Fruit fly (Drosophila melanogaster) whole organism, embryonic: ENCODE measurements around the gene CG6693.

Experiments used
- Abd-B ChIP-seq: fragments of 200-800 bp; sonication (Bioruptor generic); optimal IDR thresholded peaks from 2 replicates; lab custom pipeline; 2018; ENCODE audit warnings: missing biosample characterization, mild to moderate bottlenecking, missing genetic modification characterization, moderate library complexity
- Antp ChIP-seq: fragments of 200-800 bp; sonication (Bioruptor generic); optimal IDR thresholded peaks from 3 replicates; lab custom pipeline; 2016; ENCODE audit warnings: missing biosample characterization, missing genetic modification characterization
- Atf-2 ChIP-seq: fragments of 200-800 bp; sonication (Bioruptor generic); optimal IDR thresholded peaks from 2 replicates; lab custom pipeline; 2016; ENCODE audit warnings: missing biosample characterization, missing genetic modification characterization
- Atf6 ChIP-seq: fragments of 200-800 bp; sonication (Bioruptor generic); IDR thresholded peaks from 2 replicates; pipeline ENCODE4 v1.3.6; 2022; ENCODE audit warnings: missing biosample characterization, missing genetic modification characterization
- BtbVII ChIP-seq: fragments of 200-800 bp; sonication (Bioruptor generic); optimal IDR thresholded peaks from 3 replicates; lab custom pipeline; 2017; ENCODE audit warnings: missing biosample characterization, mild to moderate bottlenecking, missing genetic modification characterization
- CG10366 ChIP-seq: fragments of 200-800 bp; sonication (Bioruptor generic); IDR thresholded peaks from 2 replicates; pipeline ENCODE4 v1.3.6; 2022; ENCODE audit warnings: missing biosample characterization, missing genetic modification characterization
- CG10979 ChIP-seq: fragments of 200-800 bp; sonication (Bioruptor generic); optimal IDR thresholded peaks from 2 replicates; lab custom pipeline; 2018; ENCODE audit warnings: missing biosample characterization, mild to moderate bottlenecking, missing genetic modification characterization, moderate library complexity
- CG11398 ChIP-seq: fragments of 200-800 bp; sonication (Bioruptor generic); optimal IDR thresholded peaks from 2 replicates; lab custom pipeline; 2016; ENCODE audit warnings: missing biosample characterization, missing genetic modification characterization
- CG11696 ChIP-seq: fragments of 200-800 bp; sonication (Bioruptor generic); IDR thresholded peaks from 2 replicates; pipeline ENCODE4 v1.3.6; 2022; ENCODE audit warnings: missing biosample characterization, missing genetic modification characterization
- CG13424 ChIP-seq: fragments of 200-800 bp; sonication (Bioruptor generic); optimal IDR thresholded peaks from 2 replicates; lab custom pipeline; 2019; ENCODE audit warnings: missing biosample characterization, mild to moderate bottlenecking, missing genetic modification characterization, moderate library complexity
- CG14667 ChIP-seq: fragments of 200-800 bp; sonication (Bioruptor generic); IDR thresholded peaks from 2 replicates; pipeline ENCODE4 v1.3.6; 2022; ENCODE audit warnings: missing biosample characterization, missing genetic modification characterization
- CG15073 ChIP-seq: fragments of 200-800 bp; sonication (Bioruptor generic); optimal IDR thresholded peaks from 2 replicates; lab custom pipeline; 2016; ENCODE audit warnings: missing biosample characterization, missing genetic modification characterization
- CG15514 ChIP-seq: fragments of 200-800 bp; sonication (Bioruptor generic); optimal IDR thresholded peaks from 3 replicates; lab custom pipeline; 2017; ENCODE audit warnings: missing biosample characterization, missing genetic modification characterization, mild to moderate bottlenecking, moderate library complexity, missing genetic modification reagents
- CG15601 ChIP-seq: fragments of 200-800 bp; sonication (Bioruptor generic); optimal IDR thresholded peaks from 3 replicates; lab custom pipeline; 2019; ENCODE audit warnings: missing biosample characterization, mild to moderate bottlenecking, missing genetic modification characterization, moderate library complexity
- CG1603 ChIP-seq: fragments of 200-800 bp; sonication (Bioruptor generic); optimal IDR thresholded peaks from 2 replicates; lab custom pipeline; 2019; ENCODE audit warnings: missing biosample characterization, mild to moderate bottlenecking, missing genetic modification characterization, moderate library complexity
- CG17359 ChIP-seq: fragments of 200-800 bp; sonication (Bioruptor generic); optimal IDR thresholded peaks from 3 replicates; lab custom pipeline; 2018; ENCODE audit warnings: missing biosample characterization, mild to moderate bottlenecking, missing genetic modification characterization, moderate library complexity
- CG17829 ChIP-seq: fragments of 200-800 bp; optimal IDR thresholded peaks from 2 replicates; lab custom pipeline; 2019; ENCODE audit warnings: missing biosample characterization, mild to moderate bottlenecking, missing genetic modification characterization, moderate library complexity
- CG30020 ChIP-seq: fragments of 200-800 bp; optimal IDR thresholded peaks from 2 replicates; lab custom pipeline; 2019; ENCODE audit warnings: missing biosample characterization, mild to moderate bottlenecking, missing genetic modification characterization, moderate library complexity
- CG30431 ChIP-seq: fragments of 200-800 bp; sonication (Bioruptor generic); optimal IDR thresholded peaks from 2 replicates; lab custom pipeline; 2017; ENCODE audit warnings: missing biosample characterization, missing genetic modification characterization
- CG31224 ChIP-seq: fragments of 200-800 bp; sonication (Bioruptor generic); IDR thresholded peaks from 2 replicates; pipeline ENCODE4 v1.3.6; 2022; ENCODE audit warnings: missing biosample characterization, missing genetic modification characterization
- CG4820 ChIP-seq: fragments of 200-800 bp; sonication (Bioruptor generic); optimal IDR thresholded peaks from 3 replicates; lab custom pipeline; 2016; ENCODE audit warnings: missing biosample characterization, missing genetic modification characterization
- Camta ChIP-seq: fragments of 200-800 bp; sonication (Bioruptor generic); optimal IDR thresholded peaks from 2 replicates; lab custom pipeline; 2016; ENCODE audit warnings: missing biosample characterization, missing genetic modification characterization
- Dad ChIP-seq: fragments of 200-800 bp; sonication (Bioruptor generic); optimal IDR thresholded peaks from 3 replicates; lab custom pipeline; 2016; ENCODE audit warnings: missing biosample characterization, missing genetic modification characterization
- E2f1 ChIP-seq: fragments of 200-800 bp; sonication (Bioruptor generic); IDR thresholded peaks from 2 replicates; pipeline ENCODE4 v1.3.6; 2022; ENCODE audit warnings: missing biosample characterization, missing genetic modification characterization
- E2f2 ChIP-seq: fragments of 200-800 bp; sonication (Bioruptor generic); IDR thresholded peaks from 2 replicates; pipeline ENCODE4 v1.3.6; 2022; ENCODE audit warnings: missing biosample characterization, missing genetic modification characterization
- Ets97D ChIP-seq: fragments of 200-800 bp; sonication (Bioruptor generic); optimal IDR thresholded peaks from 3 replicates; lab custom pipeline; 2016; ENCODE audit warnings: missing biosample characterization, missing genetic modification characterization
- HLH4C ChIP-seq: fragments of 200-800 bp; sonication (Bioruptor generic); IDR thresholded peaks from 3 replicates; pipeline ENCODE4 v1.3.6; 2022; ENCODE audit warnings: missing biosample characterization, missing genetic modification characterization; ENCODE audit not compliant: partially characterized antibody
- HLH54F ChIP-seq: fragments of 200-800 bp; sonication (Bioruptor generic); optimal IDR thresholded peaks from 3 replicates; lab custom pipeline; 2016; ENCODE audit warnings: missing biosample characterization, missing genetic modification characterization
- Hr3 ChIP-seq: fragments of 200-800 bp; sonication (Bioruptor generic); optimal IDR thresholded peaks from 3 replicates; lab custom pipeline; 2016; ENCODE audit warnings: missing biosample characterization, missing genetic modification characterization
- Hr39 ChIP-seq: fragments of >200 bp; optimal IDR thresholded peaks from 2 replicates; lab custom pipeline; 2017
- MESR4 ChIP-seq: fragments of 200-800 bp; sonication (Bioruptor generic); optimal IDR thresholded peaks from 2 replicates; lab custom pipeline; 2018; ENCODE audit warnings: missing biosample characterization, mild to moderate bottlenecking, missing genetic modification characterization, moderate library complexity
- NFAT ChIP-seq: fragments of 200-800 bp; sonication (Bioruptor generic); IDR thresholded peaks from 2 replicates; pipeline ENCODE4 v1.3.6; 2022; ENCODE audit warnings: missing biosample characterization, missing genetic modification characterization
- Neu2 ChIP-seq: fragments of 200-800 bp; sonication (Bioruptor generic); optimal IDR thresholded peaks from 3 replicates; lab custom pipeline; 2016; ENCODE audit warnings: missing biosample characterization, missing genetic modification characterization, borderline replicate concordance
- Rfx ChIP-seq: fragments of 200-800 bp; sonication (Bioruptor generic); IDR thresholded peaks from 2 replicates; pipeline ENCODE4 v1.3.6; 2022; ENCODE audit warnings: missing biosample characterization, missing genetic modification characterization
- Sry-δ ChIP-seq: fragments of 200-800 bp; sonication (Bioruptor generic); optimal IDR thresholded peaks from 2 replicates; lab custom pipeline; 2016; ENCODE audit warnings: missing biosample characterization, missing genetic modification characterization
- aop ChIP-seq: fragments of 200-800 bp; sonication (Bioruptor generic); IDR thresholded peaks from 2 replicates; pipeline ENCODE4 v1.3.6; 2022; ENCODE audit warnings: missing biosample characterization, missing genetic modification characterization
- bbx ChIP-seq: fragments of 200-800 bp; sonication (Bioruptor generic); IDR thresholded peaks from 2 replicates; pipeline ENCODE4 v1.3.6; 2022; ENCODE audit warnings: missing biosample characterization, missing genetic modification characterization; ENCODE audit not compliant: partially characterized antibody
- bowl ChIP-seq: fragments of 200-800 bp; sonication (Bioruptor generic); IDR thresholded peaks from 2 replicates; pipeline ENCODE4 v1.3.6; 2022; ENCODE audit warnings: missing biosample characterization, missing genetic modification characterization
- ci ChIP-seq: fragments of 200-800 bp; sonication (Bioruptor generic); IDR thresholded peaks from 3 replicates; pipeline ENCODE4 v1.3.6; 2022; ENCODE audit warnings: missing biosample characterization, missing genetic modification characterization
- corto ChIP-seq: fragments of 200-800 bp; sonication (Bioruptor generic); optimal IDR thresholded peaks from 2 replicates; lab custom pipeline; 2016; ENCODE audit warnings: missing biosample characterization, mild to moderate bottlenecking, missing genetic modification characterization, moderate library complexity
- crc ChIP-seq: fragments of 200-800 bp; sonication (Bioruptor generic); optimal IDR thresholded peaks from 2 replicates; lab custom pipeline; 2016; ENCODE audit warnings: missing biosample characterization, missing genetic modification characterization
- da ChIP-seq: fragments of 200-800 bp; sonication (Bioruptor generic); optimal IDR thresholded peaks from 2 replicates; lab custom pipeline; 2016; ENCODE audit warnings: missing biosample characterization, missing genetic modification characterization
- ewg ChIP-seq: fragments of 200-800 bp; sonication (Bioruptor generic); optimal IDR thresholded peaks from 3 replicates; lab custom pipeline; 2017; ENCODE audit warnings: mild to moderate bottlenecking, missing biosample characterization, missing genetic modification reagents, missing genetic modification characterization
- grn ChIP-seq: fragments of 200-800 bp; sonication (Bioruptor generic); optimal IDR thresholded peaks from 3 replicates; lab custom pipeline; 2017; ENCODE audit warnings: missing biosample characterization, missing genetic modification characterization
- h ChIP-seq: fragments of >200 bp; optimal IDR thresholded peaks from 2 replicates; lab custom pipeline; 2017
- klu ChIP-seq: fragments of 200-800 bp; sonication (Bioruptor generic); IDR thresholded peaks from 2 replicates; pipeline ENCODE4 v1.3.6; 2022; ENCODE audit warnings: missing biosample characterization, missing genetic modification characterization
- peb ChIP-seq: fragments of 200-800 bp; sonication (Bioruptor generic); IDR thresholded peaks from 2 replicates; pipeline ENCODE4 v1.3.6; 2022; ENCODE audit warnings: missing biosample characterization, missing genetic modification characterization
- ranshi ChIP-seq: fragments of 200-800 bp; sonication (Bioruptor generic); IDR thresholded peaks from 2 replicates; pipeline ENCODE4 v1.3.6; 2022; ENCODE audit warnings: missing biosample characterization, missing genetic modification characterization
- tap ChIP-seq: fragments of 200-800 bp; optimal IDR thresholded peaks from 3 replicates; lab custom pipeline; 2019; ENCODE audit warnings: missing biosample characterization, mild to moderate bottlenecking, missing genetic modification characterization, moderate library complexity
- tgo ChIP-seq: fragments of 200-800 bp; sonication (Bioruptor generic); IDR thresholded peaks from 3 replicates; pipeline ENCODE4 v1.3.6; 2022; ENCODE audit warnings: missing biosample characterization, missing genetic modification characterization
- tup ChIP-seq: fragments of 200-800 bp; sonication (Bioruptor generic); optimal IDR thresholded peaks from 2 replicates; lab custom pipeline; 2016; ENCODE audit warnings: missing biosample characterization, mild to moderate bottlenecking, missing genetic modification characterization, moderate library complexity
- vnd ChIP-seq: fragments of 200-800 bp; sonication (Bioruptor generic); IDR thresholded peaks from 3 replicates; pipeline ENCODE4 v1.3.6; 2022; ENCODE audit warnings: missing biosample characterization, missing genetic modification characterization; ENCODE audit not compliant: partially characterized antibody
- wor ChIP-seq: fragments of 200-800 bp; sonication (Bioruptor generic); IDR thresholded peaks from 2 replicates; pipeline ENCODE4 v1.3.6; 2022; ENCODE audit warnings: missing biosample characterization, missing genetic modification characterization

CG6693 gene

DNA sequence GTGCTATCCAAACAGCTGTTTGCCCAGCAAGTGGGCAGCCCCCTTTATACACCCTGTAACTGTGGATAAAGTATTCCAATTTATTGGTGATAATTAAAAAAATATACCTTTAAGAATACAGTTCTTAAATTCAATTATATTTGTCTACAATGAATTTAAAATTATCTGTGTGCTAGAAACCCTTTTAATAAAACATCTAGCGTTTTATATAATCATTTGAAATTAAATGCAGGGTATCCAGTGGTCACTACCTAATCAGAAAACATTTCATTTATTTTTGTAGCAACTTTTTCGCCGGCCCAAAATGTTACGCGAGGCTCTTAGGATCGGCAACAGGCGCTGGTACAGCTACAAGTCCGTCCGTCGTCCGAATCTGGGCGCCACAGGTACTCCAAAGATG lies 5.1 kb upstream of the CG6693 start, which contains the start of gene CG17726 (continued):
- TF ChIP-seq Dad (GFP tag; lab: Kevin White, UChicago) (peak; percentile 84), grn (GFP tag; lab: Kevin White, UChicago) (peak; percentile 70), Camta (GFP tag; lab: Kevin White, UChicago) (peak; percentile 95), Ets97D (peak; percentile 46), CG11398 (GFP tag; lab: Kevin White, UChicago) (peak; percentile 82), CG15601 (peak; percentile 97), CG13424 (tag; lab: Kevin White, UChicago) (peak; percentile 99), ci (GFP tag; lab: Robert Waterston, UW) (peak; percentile 99), Atf6 (GFP tag; lab: Robert Waterston, UW) (peak; percentile 99), bowl (GFP tag; lab: Robert Waterston, UW) (peak; percentile 96), CG11696 (GFP tag; lab: Robert Waterston, UW) (peak; percentile 94), tgo (GFP tag; lab: Robert Waterston, UW) (peak; percentile 98), crc (GFP tag; lab: Kevin White, UChicago) (peak; percentile 77), Abd-B (GFP tag; lab: Kevin White, UChicago) (peak; percentile 94), tup (GFP tag; lab: Kevin White, UChicago) (peak; percentile 89), vnd (GFP tag; lab: Robert Waterston, UW) (no peak), h (lab: Kevin White, UChicago) (no peak), CG4820 (peak; percentile 94), HLH54F (GFP tag; lab: Kevin White, UChicago) (peak; percentile 78), CG10366 (GFP tag; lab: Robert Waterston, UW) (peak; percentile 98), aop (peak; percentile 89), NFAT (GFP tag; lab: Robert Waterston, UW) (peak; percentile 90), CG30431 (peak; percentile 91), Atf-2 (GFP tag; lab: Kevin White, UChicago) (peak; percentile 91), CG31224 (GFP tag; lab: Robert Waterston, UW) (peak; percentile 95), da (peak; percentile 88), wor (GFP tag; lab: Robert Waterston, UW) (peak; percentile 97), Hr3 (GFP tag; lab: Kevin White, UChicago) (peak; percentile 97), ewg (GFP tag; lab: Kevin White, UChicago) (peak; percentile 93), klu (GFP tag; lab: Robert Waterston, UW) (peak; percentile 92), Rfx (GFP tag; lab: Robert Waterston, UW) (peak; percentile 98), CG14667 (GFP tag; lab: Robert Waterston, UW) (peak; percentile 96), CG1603 (tag; lab: Kevin White, UChicago) (peak; percentile 91), bbx (GFP tag; lab: Robert Waterston, UW) (no peak), BtbVII (peak; percentile 94), Hr39 (lab: Kevin White, UChicago) (no peak), peb (peak; percentile 96), Neu2 (GFP tag; lab: Kevin White, UChicago) (no peak), tap (peak; percentile 98), E2f2 (GFP tag; lab: Robert Waterston, UW) (peak; percentile 87), CG15514 (GFP tag; lab: Kevin White, UChicago) (peak; percentile 86), CG10979 (tag; lab: Kevin White, UChicago) (peak; percentile 97), E2f1 (GFP tag; lab: Robert Waterston, UW) (peak; percentile 98), corto (GFP tag; lab: Kevin White, UChicago) (no peak), Antp (GFP tag; lab: Kevin White, UChicago) (peak; percentile 80), CG15073 (GFP tag; lab: Kevin White, UChicago) (peak; percentile 71), CG30020 (peak; percentile 87), ranshi (GFP tag; lab: Robert Waterston, UW) (peak; percentile 98), Sry-δ (GFP tag; lab: Kevin White, UChicago) (peak; percentile 45), CG17829 (tag; lab: Kevin White, UChicago) (peak; percentile 98), MESR4 (GFP tag; lab: Kevin White, UChicago) (peak; percentile 67), HLH4C (GFP tag; lab: Robert Waterston, UW) (no peak), CG17359 (tag; lab: Kevin White, UChicago) (peak; percentile 98)
